Fruit fly (Drosophila melanogaster) whole organism, prepupa: ENCODE results near the gene Stt3A.

Source experiments
- CG10631 ChIP-seq: fragments of 200-800 bp; sonication (Bioruptor generic); optimal IDR thresholded peaks from 2 replicates; lab custom pipeline; 2016; ENCODE audit warnings: missing biosample characterization, missing genetic modification characterization
- CG10669 ChIP-seq: fragments of 200-800 bp; sonication (Bioruptor generic); optimal IDR thresholded peaks from 3 replicates; lab custom pipeline; 2018; ENCODE audit warnings: missing biosample characterization, mild to moderate bottlenecking, missing genetic modification characterization, moderate library complexity
- CG11294 ChIP-seq: fragments of 200-800 bp; sonication (Bioruptor generic); IDR thresholded peaks from 2 replicates; pipeline ENCODE4 v1.3.6; 2022; ENCODE audit warnings: missing biosample characterization, missing genetic modification characterization
- CG11902 ChIP-seq: fragments of 200-800 bp; sonication (Bioruptor generic); optimal IDR thresholded peaks from 3 replicates; lab custom pipeline; 2016; ENCODE audit warnings: missing biosample characterization, missing genetic modification characterization
- CG15336 ChIP-seq: fragments of 200-800 bp; sonication (Bioruptor generic); IDR thresholded peaks from 2 replicates; pipeline ENCODE4 v1.3.6; 2022; ENCODE audit warnings: missing biosample characterization, missing genetic modification characterization
- CG1621 ChIP-seq: fragments of 200-800 bp; sonication (Bioruptor generic); optimal IDR thresholded peaks from 3 replicates; lab custom pipeline; 2018; ENCODE audit warnings: missing biosample characterization, mild to moderate bottlenecking, missing genetic modification characterization
- CG16779 ChIP-seq: fragments of 200-800 bp; sonication (Bioruptor generic); optimal IDR thresholded peaks from 3 replicates; lab custom pipeline; 2017; ENCODE audit warnings: missing biosample characterization, mild to moderate bottlenecking, missing genetic modification characterization
- CG3032 ChIP-seq: fragments of 200-800 bp; optimal IDR thresholded peaks from 2 replicates; lab custom pipeline; 2019; ENCODE audit warnings: missing biosample characterization, mild to moderate bottlenecking, missing genetic modification characterization, moderate library complexity
- CG31627 ChIP-seq: fragments of 200-800 bp; sonication (Bioruptor generic); optimal IDR thresholded peaks from 3 replicates; lab custom pipeline; 2016; ENCODE audit warnings: missing biosample characterization, missing genetic modification characterization
- CG32006 ChIP-seq: fragments of 200-800 bp; sonication (Bioruptor generic); optimal IDR thresholded peaks from 3 replicates; lab custom pipeline; 2017; ENCODE audit warnings: missing biosample characterization, mild to moderate bottlenecking, missing genetic modification characterization
- CG34406 ChIP-seq: fragments of 200-800 bp; sonication (Bioruptor generic); optimal IDR thresholded peaks from 3 replicates; lab custom pipeline; 2016; ENCODE audit warnings: missing biosample characterization, missing genetic modification characterization
- CG3919 ChIP-seq: fragments of 200-800 bp; sonication (Bioruptor generic); optimal IDR thresholded peaks from 3 replicates; lab custom pipeline; 2016; ENCODE audit warnings: missing biosample characterization, missing genetic modification characterization
- CG4318 ChIP-seq: fragments of 200-800 bp; sonication (Bioruptor generic); optimal IDR thresholded peaks from 3 replicates; lab custom pipeline; 2017; ENCODE audit warnings: missing biosample characterization, mild to moderate bottlenecking, missing genetic modification characterization
- CG6163 ChIP-seq: fragments of 200-800 bp; sonication (Bioruptor generic); IDR thresholded peaks from 3 replicates; pipeline ENCODE4 v1.3.6; 2022; ENCODE audit warnings: missing biosample characterization, missing genetic modification characterization
- CG6276 ChIP-seq: fragments of 200-800 bp; sonication (Bioruptor generic); optimal IDR thresholded peaks from 2 replicates; lab custom pipeline; 2017; ENCODE audit warnings: missing biosample characterization, mild to moderate bottlenecking, missing genetic modification characterization
- CG6792 ChIP-seq: fragments of 200-800 bp; sonication (Bioruptor generic); optimal IDR thresholded peaks from 3 replicates; lab custom pipeline; 2016; ENCODE audit warnings: missing biosample characterization, missing genetic modification characterization
- CG6808 ChIP-seq: fragments of 200-800 bp; sonication (Bioruptor generic); optimal IDR thresholded peaks from 3 replicates; lab custom pipeline; 2017; ENCODE audit warnings: missing biosample characterization, missing genetic modification characterization, mild to moderate bottlenecking, moderate library complexity, missing genetic modification reagents
- CG6854 ChIP-seq: fragments of 200-800 bp; sonication (Bioruptor generic); optimal IDR thresholded peaks from 2 replicates; lab custom pipeline; 2017; ENCODE audit warnings: missing biosample characterization, mild to moderate bottlenecking, missing genetic modification characterization
- CG7368 ChIP-seq: fragments of 200-800 bp; sonication (Bioruptor generic); optimal IDR thresholded peaks from 3 replicates; lab custom pipeline; 2016; ENCODE audit warnings: missing biosample characterization, missing genetic modification characterization
- CG8119 ChIP-seq: fragments of 200-800 bp; sonication (Bioruptor generic); IDR thresholded peaks from 3 replicates; pipeline ENCODE4 v1.3.6; 2022; ENCODE audit warnings: missing biosample characterization, missing genetic modification characterization
- CG8319 ChIP-seq: fragments of 200-800 bp; sonication (Bioruptor generic); optimal IDR thresholded peaks from 3 replicates; lab custom pipeline; 2016; ENCODE audit warnings: missing biosample characterization, missing genetic modification characterization
- CG9139 ChIP-seq: fragments of 200-800 bp; sonication (Bioruptor generic); optimal IDR thresholded peaks from 3 replicates; lab custom pipeline; 2017; ENCODE audit warnings: missing biosample characterization, mild to moderate bottlenecking, missing genetic modification characterization
- Eip75B ChIP-seq: fragments of 200-800 bp; sonication (Bioruptor generic); optimal IDR thresholded peaks from 3 replicates; lab custom pipeline; 2016; ENCODE audit warnings: missing biosample characterization, missing genetic modification characterization
- Eip78C ChIP-seq: fragments of 200-800 bp; sonication (Bioruptor generic); peaks from one replicate; lab custom pipeline; 2016; ENCODE audit warnings: missing biosample characterization, missing genetic modification characterization
- Ets21C ChIP-seq: fragments of 200-800 bp; sonication (Bioruptor generic); optimal IDR thresholded peaks from 3 replicates; lab custom pipeline; 2016; ENCODE audit warnings: missing biosample characterization, missing genetic modification characterization
- Ets96B ChIP-seq: fragments of 200-800 bp; optimal IDR thresholded peaks from 2 replicates; lab custom pipeline; 2019; ENCODE audit warnings: missing biosample characterization, mild to moderate bottlenecking, missing genetic modification characterization, moderate library complexity
- Gug ChIP-seq: fragments of 200-800 bp; sonication (Bioruptor generic); IDR thresholded peaks from 2 replicates; pipeline ENCODE4 v1.3.6; 2022; ENCODE audit warnings: missing biosample characterization, missing genetic modification characterization
- Hr38 ChIP-seq: sonication (Bioruptor generic); optimal IDR thresholded peaks from 2 replicates; lab custom pipeline; 2016; ENCODE audit warnings: missing biosample characterization, missing genetic modification characterization
- Lpt ChIP-seq: fragments of 200-800 bp; sonication (Bioruptor generic); optimal IDR thresholded peaks from 3 replicates; lab custom pipeline; 2016; ENCODE audit warnings: missing biosample characterization, missing genetic modification characterization
- Met ChIP-seq: fragments of 200-800 bp; sonication (Bioruptor generic); optimal IDR thresholded peaks from 3 replicates; lab custom pipeline; 2016; ENCODE audit warnings: missing biosample characterization, missing genetic modification characterization
- OdsH ChIP-seq: fragments of 200-800 bp; sonication (Bioruptor generic); optimal IDR thresholded peaks from 3 replicates; lab custom pipeline; 2016; ENCODE audit warnings: missing biosample characterization, missing genetic modification characterization
- Sox14 ChIP-seq: fragments of 200-800 bp; sonication (Bioruptor generic); optimal IDR thresholded peaks from 3 replicates; lab custom pipeline; 2016; ENCODE audit warnings: missing biosample characterization, missing genetic modification characterization
- Sox15 ChIP-seq: fragments of 200-800 bp; sonication (Bioruptor generic); optimal IDR thresholded peaks from 3 replicates; lab custom pipeline; 2016; ENCODE audit warnings: missing biosample characterization, missing genetic modification characterization
- achi ChIP-seq: fragments of 200-800 bp; sonication (Bioruptor generic); optimal IDR thresholded peaks from 3 replicates; lab custom pipeline; 2016; ENCODE audit warnings: missing biosample characterization, missing genetic modification characterization
- acj6 ChIP-seq: fragments of 200-800 bp; sonication (Bioruptor generic); optimal IDR thresholded peaks from 3 replicates; lab custom pipeline; 2016; ENCODE audit warnings: missing biosample characterization, missing genetic modification characterization
- dac ChIP-seq: fragments of 200-800 bp; sonication (Bioruptor generic); optimal IDR thresholded peaks from 2 replicates; lab custom pipeline; 2017; ENCODE audit warnings: missing biosample characterization, mild to moderate bottlenecking, missing genetic modification characterization
- dsx ChIP-seq: fragments of 200-800 bp; optimal IDR thresholded peaks from 3 replicates; lab custom pipeline; 2019; ENCODE audit warnings: missing biosample characterization, mild to moderate bottlenecking, missing genetic modification characterization, moderate library complexity; ENCODE audit not compliant: poor library complexity, severe bottlenecking
- fd85E ChIP-seq: fragments of 200-800 bp; sonication (Bioruptor generic); optimal IDR thresholded peaks from 3 replicates; lab custom pipeline; 2016; ENCODE audit warnings: missing biosample characterization, missing genetic modification characterization
- fkh ChIP-seq: fragments of 200-800 bp; sonication (Bioruptor generic); optimal IDR thresholded peaks from 3 replicates; lab custom pipeline; 2017; ENCODE audit warnings: missing biosample characterization, mild to moderate bottlenecking, missing genetic modification characterization, moderate library complexity
- lz ChIP-seq: fragments of 200-800 bp; sonication (Bioruptor generic); optimal IDR thresholded peaks from 3 replicates; lab custom pipeline; 2016; ENCODE audit warnings: missing biosample characterization, missing genetic modification characterization
- net ChIP-seq: fragments of 200-800 bp; sonication (Bioruptor generic); optimal IDR thresholded peaks from 3 replicates; lab custom pipeline; 2016; ENCODE audit warnings: missing biosample characterization, missing genetic modification characterization
- pdm3 ChIP-seq: fragments of 200-800 bp; sonication (Bioruptor generic); optimal IDR thresholded peaks from 3 replicates; lab custom pipeline; 2016; ENCODE audit warnings: missing biosample characterization, missing genetic modification characterization
- salr ChIP-seq, 2 experiments: fragments of 200-800 bp; sonication (Bioruptor generic); optimal IDR thresholded peaks; 3 replicates each; lab custom pipeline; 2016 to 2018; ENCODE audit warnings: missing biosample characterization in 2 of 2, missing genetic modification characterization in 2 of 2, mild to moderate bottlenecking in 1 of 2
- spab ChIP-seq: fragments of 200-800 bp; sonication (Bioruptor generic); optimal IDR thresholded peaks from 2 replicates; lab custom pipeline; 2017; ENCODE audit warnings: missing biosample characterization, mild to moderate bottlenecking, missing genetic modification characterization, missing genetic modification reagents
- ss ChIP-seq, 2 experiments: fragments of 200-800 bp; sonication (Bioruptor generic); optimal IDR thresholded peaks; 2 replicates in 1 of 2; 3 replicates in 1 of 2; lab custom pipeline; 2017 to 2018; ENCODE audit warnings: mild to moderate bottlenecking in 2 of 2, missing biosample characterization in 2 of 2, missing genetic modification characterization in 2 of 2, moderate library complexity in 1 of 2
- svp ChIP-seq: fragments of 200-800 bp; sonication (Bioruptor generic); peaks from one replicate; lab custom pipeline; 2016; ENCODE audit warnings: missing biosample characterization, missing genetic modification characterization
- topi ChIP-seq: fragments of 200-800 bp; sonication (Bioruptor generic); optimal IDR thresholded peaks from 3 replicates; lab custom pipeline; 2016; ENCODE audit warnings: missing biosample characterization, missing genetic modification characterization
- vri ChIP-seq: fragments of 200-800 bp; sonication (Bioruptor generic); optimal IDR thresholded peaks from 3 replicates; lab custom pipeline; 2016; ENCODE audit warnings: missing biosample characterization, mild to moderate bottlenecking, missing genetic modification characterization

The Stt3A gene

dm6 chrX:21074329-21074708 lies 20.6 kb upstream of the Stt3A start (continued):
- no peak for TF ChIP-seq fd85E (GFP tag; lab: Kevin White, UChicago)
- TF ChIP-seq svp (GFP tag; lab: Kevin White, UChicago) = peak; percentile 83
- peak; percentile 66 for TF ChIP-seq dac
- peak; percentile 63 for TF ChIP-seq Ets21C (GFP tag; lab: Kevin White, UChicago)
- TF ChIP-seq topi (GFP tag; lab: Kevin White, UChicago) = peak; percentile 49
- peak; percentile 86 for TF ChIP-seq CG6163 (GFP tag; lab: Robert Waterston, UW)
- TF ChIP-seq achi (GFP tag; lab: Kevin White, UChicago) = peak; percentile 66
- peak; percentile 24 for TF ChIP-seq Sox15 (GFP tag; lab: Kevin White, UChicago)
- TF ChIP-seq CG1621 (tag; lab: Kevin White, UChicago) = no peak
- no peak for TF ChIP-seq Hr38 (GFP tag; lab: Kevin White, UChicago)
- peak; percentile 11 to 26 for TF ChIP-seq salr (GFP tag; optimal IDR thresholded peaks at IDR 0.05; lab: Kevin White, UChicago)
- no peak for TF ChIP-seq CG9139 (GFP tag; lab: Kevin White, UChicago)
- peak; percentile 66 for TF ChIP-seq CG3919 (GFP tag; lab: Kevin White, UChicago)
- TF ChIP-seq CG7368 = peak; percentile 29
- peak; percentile 40 for TF ChIP-seq CG34406
- peak; percentile 89 for TF ChIP-seq Eip78C
- peak; percentile 68 for TF ChIP-seq pdm3 (GFP tag; lab: Kevin White, UChicago)
- peak; percentile 73 for TF ChIP-seq Sox14 (GFP tag; lab: Kevin White, UChicago)
- peak; percentile 62 for TF ChIP-seq acj6 (GFP tag; lab: Kevin White, UChicago)
- TF ChIP-seq CG8319 (GFP tag; lab: Kevin White, UChicago) = peak; percentile 3
- TF ChIP-seq CG10669 (GFP tag; lab: Kevin White, UChicago) = peak; percentile 45
- no peak for TF ChIP-seq CG6854 (GFP tag; lab: Kevin White, UChicago)
- peak; percentile 83 for TF ChIP-seq CG15336
- TF ChIP-seq Lpt (GFP tag; lab: Kevin White, UChicago) = peak; percentile 76
- peak; percentile 47 for TF ChIP-seq dsx (GFP tag; lab: Kevin White, UChicago)
- peak; percentile 71 for TF ChIP-seq CG31627 (GFP tag; lab: Kevin White, UChicago)
- TF ChIP-seq CG3032 (tag; lab: Kevin White, UChicago) = peak; percentile 33
- TF ChIP-seq ss (GFP tag; optimal IDR thresholded peaks at IDR 0.05; lab: Kevin White, UChicago) = peak in 1 of 2 experiments; percentile 29
- peak; percentile 5 for TF ChIP-seq CG6808 (GFP tag; lab: Kevin White, UChicago)
- TF ChIP-seq CG4318 (GFP tag; lab: Kevin White, UChicago) = peak; percentile 64
- peak; percentile 65 for TF ChIP-seq lz (GFP tag; lab: Kevin White, UChicago)
- no peak for TF ChIP-seq spab (GFP tag; lab: Kevin White, UChicago)
- TF ChIP-seq CG11294 = peak; percentile 63
- peak; percentile 73 for TF ChIP-seq CG6276 (GFP tag; lab: Kevin White, UChicago)
- TF ChIP-seq OdsH (GFP tag; lab: Kevin White, UChicago) = peak; percentile 74
- peak; percentile 61 for TF ChIP-seq CG10631 (GFP tag; lab: Kevin White, UChicago)
- TF ChIP-seq CG32006 (GFP tag; lab: Kevin White, UChicago) = peak; percentile 79

dm6 chrX:21073641-21074328 lies 20.0 kb upstream of the Stt3A start:
- no peak for TF ChIP-seq CG1621 (tag; lab: Kevin White, UChicago)
- TF ChIP-seq CG11294 = no peak
- no peak for TF ChIP-seq vri (GFP tag; lab: Kevin White, UChicago)
- no peak for TF ChIP-seq ss (GFP tag; optimal IDR thresholded peaks at IDR 0.05; lab: Kevin White, UChicago)
- TF ChIP-seq Ets21C (GFP tag; lab: Kevin White, UChicago) = peak; percentile 53
- no peak for TF ChIP-seq CG6854 (GFP tag; lab: Kevin White, UChicago)
- peak; percentile 35 for TF ChIP-seq Ets96B (tag; lab: Kevin White, UChicago)
- peak; percentile 29 for TF ChIP-seq net (GFP tag; lab: Kevin White, UChicago)
- peak; percentile 75 for TF ChIP-seq CG4318 (GFP tag; lab: Kevin White, UChicago)
- peak; percentile 9 for TF ChIP-seq Eip75B (GFP tag; lab: Kevin White, UChicago)
- TF ChIP-seq achi (GFP tag; lab: Kevin White, UChicago) = peak; percentile 62
- TF ChIP-seq fkh = no peak
- TF ChIP-seq CG8119 (GFP tag; lab: Robert Waterston, UW) = peak; percentile 73
- TF ChIP-seq OdsH (GFP tag; lab: Kevin White, UChicago) = peak; percentile 66
- peak; percentile 49 for TF ChIP-seq CG34406
- peak in 1 of 2 experiments; percentile 41 for TF ChIP-seq salr (GFP tag; optimal IDR thresholded peaks at IDR 0.05; lab: Kevin White, UChicago)
- TF ChIP-seq dac = peak; percentile 53
- no peak for TF ChIP-seq CG11902 (GFP tag; lab: Kevin White, UChicago)
- TF ChIP-seq Met (GFP tag; lab: Kevin White, UChicago) = peak; percentile 64
- TF ChIP-seq CG16779 (tag; lab: Kevin White, UChicago) = peak; percentile 8
- TF ChIP-seq svp (GFP tag; lab: Kevin White, UChicago) = peak; percentile 65
- TF ChIP-seq Hr38 (GFP tag; lab: Kevin White, UChicago) = no peak
- 0 out of 2 replicates have a peak, but pooled peaks have one; percentile 21 for TF ChIP-seq Gug
- TF ChIP-seq CG6792 (GFP tag; lab: Kevin White, UChicago) = peak; percentile 47
- TF ChIP-seq CG10631 (GFP tag; lab: Kevin White, UChicago) = peak; percentile 42
